Worm (Caenorhabditis elegans) whole organism, L3 larva: ENCODE results near the gene C42D8.1.

Experiments
- ceh-82 ChIP-seq: fragments of 150-350 bp; optimal IDR thresholded peaks from 2 replicates; lab custom pipeline; 2014; ENCODE audit warnings: missing biosample characterization, missing genetic modification characterization
- elt-2 ChIP-seq: sonication (generic microtip); optimal IDR thresholded peaks from 2 replicates; lab custom pipeline; 2016; ENCODE audit warnings: missing genetic modification reagents, mild to moderate bottlenecking, missing genetic modification characterization, missing compliant biosample characterization
- nhr-237 ChIP-seq: fragments of 150-350 bp; optimal IDR thresholded peaks from 2 replicates; lab custom pipeline; 2014; ENCODE audit warnings: missing biosample characterization, missing genetic modification characterization
- nhr-43 ChIP-seq: sonication (generic microtip); optimal IDR thresholded peaks from 2 replicates; lab custom pipeline; 2016; ENCODE audit warnings: mild to moderate bottlenecking, missing genetic modification characterization, missing compliant biosample characterization; ENCODE audit not compliant: poor library complexity, severe bottlenecking
- unc-62 ChIP-seq: fragments of 150-350 bp; sonication (generic microtip); optimal IDR thresholded peaks from 4 replicates; lab custom pipeline; 2014; ENCODE audit warnings: missing biosample characterization, missing genetic modification reagents, missing genetic modification characterization
- ztf-4 ChIP-seq: fragments of 150-350 bp; optimal IDR thresholded peaks from 2 replicates; lab custom pipeline; 2014; ENCODE audit warnings: missing biosample characterization, missing genetic modification characterization

DNA sequence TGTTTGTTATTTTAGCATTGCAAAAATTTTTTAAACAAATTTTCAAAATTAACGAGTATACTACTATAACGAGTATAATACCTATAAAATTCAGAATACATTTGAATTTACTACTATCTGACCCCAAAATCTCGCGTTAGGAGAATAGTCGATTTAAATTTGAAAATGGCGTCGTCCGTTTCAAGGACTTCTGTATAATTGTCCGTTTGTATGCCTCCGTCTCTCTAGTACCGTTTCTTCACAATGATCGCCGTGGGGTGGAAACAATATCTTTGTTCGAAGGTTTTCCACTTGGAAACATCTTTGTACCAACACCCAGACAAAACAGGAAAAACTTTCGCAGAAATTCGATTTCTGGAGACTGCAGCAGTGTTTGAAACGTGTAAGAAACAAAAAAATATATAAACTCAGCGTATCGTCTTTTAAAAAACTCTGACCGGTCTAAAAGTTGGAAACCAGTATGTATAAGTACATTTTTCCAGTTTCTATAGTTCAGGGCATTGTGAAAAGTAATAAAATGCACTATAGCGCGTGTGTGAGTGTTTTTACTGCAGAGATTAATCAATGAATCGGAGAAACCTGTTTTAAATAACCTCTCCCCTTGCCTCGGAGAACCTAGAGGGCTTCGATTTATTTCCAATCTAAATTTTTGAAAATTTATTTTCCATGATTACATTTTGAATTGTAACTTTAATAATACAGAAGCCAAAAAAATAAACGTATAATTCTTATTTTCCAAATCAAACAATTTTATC, 28.6 kb downstream of the C42D8.1 start:
- TF ChIP-seq ztf-4 (tag; lab: Kevin White, UChicago) = no peak
- no peak for TF ChIP-seq ceh-82
- TF ChIP-seq unc-62 (GFP tag; lab: Kevin White, UChicago) = no peak
- TF ChIP-seq nhr-237 (tag; lab: Kevin White, UChicago) = no peak
- no peak for TF ChIP-seq elt-2
- TF ChIP-seq nhr-43 (tag; lab: Kevin White, UChicago) = no peak
